Worm (Caenorhabditis elegans) whole organism, L3 larva: ENCODE measurements around the gene col-96.
A peak's percentile ranks its signal among the peaks of the same experiment; 100 is the strongest.

Source experiments
- R02D3.7 ChIP-seq: fragments of 150-350 bp; optimal IDR thresholded peaks from 2 replicates; lab custom pipeline; 2014; ENCODE audit warnings: missing biosample characterization, missing genetic modification characterization
- ZK546.5 ChIP-seq: sonication (generic microtip); optimal IDR thresholded peaks from 2 replicates; lab custom pipeline; 2017; ENCODE audit warnings: missing biosample characterization, missing genetic modification characterization
- aly-2 ChIP-seq: fragments of 150-350 bp; optimal IDR thresholded peaks from 2 replicates; lab custom pipeline; 2014; ENCODE audit warnings: missing biosample characterization, missing genetic modification characterization
- ama-1 ChIP-seq: fragments of 150-350 bp; optimal IDR thresholded peaks from 2 replicates; lab custom pipeline; 2018
- ceh-16 ChIP-seq: sonication (generic microtip); optimal IDR thresholded peaks from 2 replicates; lab custom pipeline; 2017; ENCODE audit warnings: missing biosample characterization, missing genetic modification characterization
- ceh-28 ChIP-seq: fragments of 150-350 bp; optimal IDR thresholded peaks from 2 replicates; lab custom pipeline; 2014; ENCODE audit warnings: missing biosample characterization, missing genetic modification reagents, missing genetic modification characterization
- ceh-82 ChIP-seq: fragments of 150-350 bp; optimal IDR thresholded peaks from 2 replicates; lab custom pipeline; 2014; ENCODE audit warnings: missing biosample characterization, missing genetic modification characterization
- ceh-9 ChIP-seq: sonication (generic microtip); optimal IDR thresholded peaks from 2 replicates; lab custom pipeline; 2018; ENCODE audit warnings: missing biosample characterization, missing genetic modification characterization
- egl-27 ChIP-seq: sonication (generic microtip); optimal IDR thresholded peaks from 4 replicates; lab custom pipeline; 2017; ENCODE audit warnings: missing biosample characterization, missing genetic modification reagents, missing genetic modification characterization
- egl-5 ChIP-seq: fragments of 150-350 bp; optimal IDR thresholded peaks from 2 replicates; lab custom pipeline; 2017; ENCODE audit warnings: missing biosample characterization, missing genetic modification reagents, missing genetic modification characterization, inconsistent platforms
- elt-2 ChIP-seq: sonication (generic microtip); optimal IDR thresholded peaks from 2 replicates; lab custom pipeline; 2016; ENCODE audit warnings: missing genetic modification reagents, mild to moderate bottlenecking, missing genetic modification characterization, missing compliant biosample characterization
- elt-3 ChIP-seq, 3 experiments: fragments of 150-350 bp in 1 of 3; sonication (generic microtip) in 2 of 3; optimal IDR thresholded peaks; 2 replicates in 2 of 3; 4 replicates in 1 of 3; lab custom pipeline; 2014 to 2017; ENCODE audit warnings: missing biosample characterization in 3 of 3, missing genetic modification characterization in 3 of 3
- fkh-10 ChIP-seq: sonication (generic microtip); optimal IDR thresholded peaks from 2 replicates; lab custom pipeline; 2017; ENCODE audit warnings: missing biosample characterization, missing genetic modification reagents, missing genetic modification characterization
- fkh-2 ChIP-seq: fragments of 150-350 bp; optimal IDR thresholded peaks from 2 replicates; lab custom pipeline; 2014; ENCODE audit warnings: missing biosample characterization, missing genetic modification reagents, missing genetic modification characterization
- fos-1 ChIP-seq: fragments of 150-350 bp; optimal IDR thresholded peaks from 2 replicates; lab custom pipeline; 2014; ENCODE audit warnings: missing biosample characterization, missing genetic modification characterization
- hmg-11 ChIP-seq: sonication (generic microtip); optimal IDR thresholded peaks from 2 replicates; lab custom pipeline; 2016; ENCODE audit warnings: missing genetic modification characterization, missing compliant biosample characterization
- jun-1 ChIP-seq: fragments of 150-350 bp; optimal IDR thresholded peaks from 2 replicates; lab custom pipeline; 2014; ENCODE audit warnings: missing biosample characterization, missing genetic modification reagents, missing genetic modification characterization
- lin-15B ChIP-seq: fragments of 150-350 bp; optimal IDR thresholded peaks from 2 replicates; lab custom pipeline; 2014; ENCODE audit warnings: missing biosample characterization, missing genetic modification characterization
- lin-39 ChIP-seq: fragments of 150-350 bp; optimal IDR thresholded peaks from 2 replicates; lab custom pipeline; 2018; ENCODE audit warnings: missing biosample characterization, missing genetic modification reagents, missing genetic modification characterization
- lsy-12 ChIP-seq: sonication (generic microtip); optimal IDR thresholded peaks from 2 replicates; lab custom pipeline; 2016; ENCODE audit warnings: mild to moderate bottlenecking, missing genetic modification characterization, missing compliant biosample characterization
- mdl-1 ChIP-seq: fragments of 150-350 bp; optimal IDR thresholded peaks from 2 replicates; lab custom pipeline; 2014; ENCODE audit warnings: missing biosample characterization, missing genetic modification characterization
- mml-1 ChIP-seq: fragments of 150-350 bp; sonication (generic microtip); optimal IDR thresholded peaks from 3 replicates; lab custom pipeline; 2014; ENCODE audit warnings: missing biosample characterization, missing genetic modification characterization
- nfya-1 ChIP-seq: sonication (generic microtip); optimal IDR thresholded peaks from 2 replicates; lab custom pipeline; 2017; ENCODE audit warnings: missing genetic modification characterization, mild to moderate bottlenecking, missing compliant biosample characterization, antibody characterized with exemption, moderate library complexity; ENCODE audit not compliant: insufficient read depth
- nhr-11 ChIP-seq: fragments of 150-350 bp; optimal IDR thresholded peaks from 2 replicates; lab custom pipeline; 2014; ENCODE audit warnings: missing biosample characterization, missing genetic modification characterization
- nhr-12 ChIP-seq: fragments of 150-350 bp; optimal IDR thresholded peaks from 2 replicates; lab custom pipeline; 2014; ENCODE audit warnings: missing biosample characterization, missing genetic modification characterization
- nhr-23 ChIP-seq: fragments of 150-350 bp; optimal IDR thresholded peaks from 2 replicates; lab custom pipeline; 2014; ENCODE audit warnings: missing biosample characterization, missing genetic modification reagents, missing genetic modification characterization
- nhr-237 ChIP-seq: fragments of 150-350 bp; optimal IDR thresholded peaks from 2 replicates; lab custom pipeline; 2014; ENCODE audit warnings: missing biosample characterization, missing genetic modification characterization
- nhr-25 ChIP-seq: sonication (generic microtip); optimal IDR thresholded peaks from 2 replicates; lab custom pipeline; 2017; ENCODE audit warnings: missing biosample characterization, missing genetic modification characterization
- nhr-28 ChIP-seq: fragments of 150-350 bp; optimal IDR thresholded peaks from 2 replicates; lab custom pipeline; 2014; ENCODE audit warnings: missing biosample characterization, missing genetic modification characterization
- nhr-43 ChIP-seq: sonication (generic microtip); optimal IDR thresholded peaks from 2 replicates; lab custom pipeline; 2016; ENCODE audit warnings: mild to moderate bottlenecking, missing genetic modification characterization, missing compliant biosample characterization; ENCODE audit not compliant: poor library complexity, severe bottlenecking
- pha-4 ChIP-seq: fragments of 150-350 bp; optimal IDR thresholded peaks from 2 replicates; lab custom pipeline; 2014; ENCODE audit warnings: missing biosample characterization, missing genetic modification reagents, missing genetic modification characterization
- pqm-1 ChIP-seq: fragments of 150-350 bp; optimal IDR thresholded peaks from 2 replicates; lab custom pipeline; 2017; ENCODE audit warnings: missing biosample characterization, missing genetic modification characterization, inconsistent platforms
- sea-2 ChIP-seq: fragments of 150-350 bp; sonication (generic microtip); optimal IDR thresholded peaks from 4 replicates; lab custom pipeline; 2014; ENCODE audit warnings: missing biosample characterization, missing genetic modification reagents, missing genetic modification characterization
- skn-1 ChIP-seq: fragments of 150-350 bp; optimal IDR thresholded peaks from 2 replicates; lab custom pipeline; 2014; ENCODE audit warnings: missing biosample characterization, missing genetic modification characterization
- tbx-2 ChIP-seq: sonication (generic microtip); optimal IDR thresholded peaks from 2 replicates; lab custom pipeline; 2016; ENCODE audit warnings: mild to moderate bottlenecking, missing genetic modification characterization, missing compliant biosample characterization
- unc-39 ChIP-seq: sonication (generic microtip); optimal IDR thresholded peaks from 4 replicates; lab custom pipeline; 2017; ENCODE audit warnings: missing biosample characterization, missing genetic modification characterization
- unc-62 ChIP-seq: fragments of 150-350 bp; sonication (generic microtip); optimal IDR thresholded peaks from 4 replicates; lab custom pipeline; 2014; ENCODE audit warnings: missing biosample characterization, missing genetic modification reagents, missing genetic modification characterization
- ztf-4 ChIP-seq: fragments of 150-350 bp; optimal IDR thresholded peaks from 2 replicates; lab custom pipeline; 2014; ENCODE audit warnings: missing biosample characterization, missing genetic modification characterization

Gene col-96

DNA sequence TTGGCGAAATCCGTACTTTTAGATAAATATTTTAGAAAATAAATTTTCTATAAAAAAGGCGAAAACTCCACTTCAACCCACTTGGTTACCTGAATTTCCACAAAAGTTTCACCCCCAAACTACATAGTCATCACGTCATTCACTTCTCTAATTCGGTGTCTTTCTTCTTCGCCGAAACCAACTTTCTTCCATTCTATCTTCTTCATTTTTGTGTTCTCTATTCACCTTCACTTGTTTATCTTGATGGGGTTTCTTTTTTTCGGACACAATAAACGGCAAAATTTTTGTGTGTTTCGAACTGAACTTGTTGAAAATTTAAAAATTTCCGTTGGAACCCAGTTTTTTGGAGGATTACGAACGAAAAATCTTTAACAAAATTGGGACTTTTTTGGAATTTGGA lies 39.7 kb downstream of the col-96 start:
- no peak for TF ChIP-seq fkh-2 (tag; lab: Kevin White, UChicago)
- no peak for TF ChIP-seq ceh-9 (tag; lab: Kevin White, UChicago)
- no peak for TF ChIP-seq tbx-2 (tag; lab: Kevin White, UChicago)
- no peak for TF ChIP-seq egl-27
- TF ChIP-seq skn-1 (tag; lab: Kevin White, UChicago), result no peak

DNA sequence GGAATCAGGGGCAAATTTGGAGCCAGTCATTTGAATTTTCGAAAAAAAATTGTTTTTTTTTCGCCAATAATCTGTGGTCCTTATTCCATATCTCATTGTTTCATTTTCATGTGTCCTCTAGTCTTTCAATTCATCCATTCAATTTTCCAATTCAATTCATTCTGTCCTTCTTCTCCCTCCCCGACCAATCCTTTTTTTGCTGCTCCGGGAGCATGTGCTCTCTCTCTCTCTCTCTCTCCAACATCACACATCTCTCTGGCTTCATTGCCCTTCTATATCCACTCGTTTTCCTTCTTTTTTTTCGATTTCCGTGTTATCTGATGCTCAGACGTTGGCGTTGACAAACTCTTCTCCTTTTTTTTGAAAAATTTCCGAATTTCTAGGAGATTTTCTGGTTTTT lies 43.2 kb downstream of the col-96 start:
- peak; percentile 48 for TF ChIP-seq nfya-1 (tag; lab: Kevin White, UChicago)
- TF ChIP-seq pqm-1 (tag; lab: Kevin White, UChicago), result no peak
- TF ChIP-seq, all 47 proteins: peak for 1

DNA sequence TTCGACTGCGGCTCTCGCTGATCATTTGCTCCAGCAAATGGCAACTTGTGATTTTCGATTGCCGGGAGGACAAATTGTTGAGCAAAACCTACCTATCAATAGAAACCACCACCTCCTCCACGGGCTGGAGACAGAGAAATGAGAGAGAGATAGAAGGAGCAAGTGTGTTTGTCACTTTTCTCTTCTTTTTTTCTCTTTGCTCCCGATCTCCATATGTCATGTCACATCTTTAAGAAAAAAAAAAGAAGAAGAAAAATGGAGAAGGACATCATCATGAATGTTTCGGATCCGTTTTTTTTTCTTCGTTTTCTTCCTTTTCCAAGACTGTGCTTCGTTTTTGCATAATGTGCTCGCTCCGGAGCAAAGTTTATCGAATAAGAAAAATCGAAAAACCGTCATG lies 45.8 kb downstream of the col-96 start:
- no peak for TF ChIP-seq aly-2 (tag; lab: Kevin White, UChicago)
- TF ChIP-seq nfya-1 (tag; lab: Kevin White, UChicago), result peak; percentile 40
- no peak for TF ChIP-seq egl-5 (tag; lab: Kevin White, UChicago)
- no peak for TF ChIP-seq mdl-1
- TF ChIP-seq pha-4 (tag; lab: Kevin White, UChicago), result peak; percentile 26

DNA sequence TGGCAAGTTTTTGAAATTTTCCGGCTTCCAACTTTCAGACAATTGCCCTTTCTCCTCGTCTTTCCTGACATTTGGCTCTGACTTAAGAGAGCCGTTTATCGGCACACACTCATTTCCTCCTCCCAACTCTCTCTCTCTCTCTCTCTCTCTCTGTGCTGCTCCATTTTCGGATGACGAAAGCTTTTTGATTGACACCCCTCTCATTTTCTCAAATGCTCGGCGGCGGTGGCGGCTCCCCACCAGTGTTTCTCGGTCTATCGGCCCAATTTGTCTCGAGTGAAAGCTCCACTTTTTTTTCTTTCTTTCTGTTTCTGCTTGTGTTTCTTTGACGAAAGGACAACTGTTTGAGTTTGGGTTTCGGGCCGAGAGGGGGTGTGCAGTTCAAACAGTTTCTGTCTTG lies 46.8 kb downstream of the col-96 start:
- TF ChIP-seq fkh-2 (tag; lab: Kevin White, UChicago), result no peak
- TF ChIP-seq lin-39 (tag; lab: Kevin White, UChicago), result peak; percentile 48

DNA sequence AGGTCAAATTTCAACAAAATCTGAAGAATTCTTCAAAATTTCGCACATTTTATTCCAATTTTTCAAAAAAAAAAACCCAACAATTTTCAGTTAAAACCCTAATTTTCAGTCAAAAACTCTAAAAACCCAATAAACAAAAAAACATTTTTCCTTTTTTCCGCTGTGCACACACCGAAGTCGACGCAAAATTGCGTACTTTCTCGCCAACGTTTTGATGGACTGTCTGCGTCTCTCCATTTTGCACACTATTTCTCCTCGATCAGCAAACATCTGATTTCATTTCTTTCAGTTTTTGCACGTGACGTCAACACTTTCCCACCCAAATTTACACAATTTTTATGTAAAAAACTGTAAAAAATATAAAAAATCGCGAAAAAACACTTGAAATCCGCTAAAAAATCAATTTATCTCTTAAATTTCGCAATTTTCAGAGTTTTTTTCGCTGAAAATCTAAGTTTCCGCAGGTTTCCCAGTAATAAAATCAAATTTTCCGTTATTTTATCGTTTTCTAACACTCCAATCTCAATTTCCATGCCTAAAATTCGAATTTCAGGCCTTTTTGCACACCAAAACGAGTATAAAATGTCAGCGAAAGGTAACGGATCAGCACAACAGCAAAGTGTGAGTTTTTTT lies 49.3 kb downstream of the col-96 start, which contains the start of gene crh-1:
TSS of gene crh-1 (plus strand) at position 583 of the 633 bp plus-strand sequence.
- TF ChIP-seq hmg-11 (tag; lab: Kevin White, UChicago) (peak; percentile 73), egl-27 (no peak), elt-2 (tag; lab: Kevin White, UChicago) (peak; percentile 55), nhr-28 (tag; lab: Kevin White, UChicago) (no peak), jun-1 (tag; lab: Kevin White, UChicago) (peak; percentile 2), nhr-43 (tag; lab: Kevin White, UChicago) (peak; percentile 66), fkh-10 (GFP tag; lab: Kevin White, UChicago) (peak; percentile 42), ceh-28 (tag; lab: Kevin White, UChicago) (peak; percentile 30), pha-4 (tag; lab: Kevin White, UChicago) (no peak), elt-3 (tag; optimal IDR thresholded peaks at IDR 0.05; lab: Kevin White, UChicago) (no peak), fos-1 (tag; lab: Kevin White, UChicago) (no peak), skn-1 (tag; lab: Kevin White, UChicago) (peak; percentile 64), nhr-11 (tag; lab: Kevin White, UChicago) (no peak), tbx-2 (tag; lab: Kevin White, UChicago) (no peak), lsy-12 (tag; lab: Kevin White, UChicago) (peak; percentile 44), nhr-23 (tag; lab: Kevin White, UChicago) (peak; percentile 65), ceh-16 (tag; lab: Kevin White, UChicago) (no peak), mml-1 (tag; lab: Kevin White, UChicago) (no peak), R02D3.7 (peak; percentile 18), mdl-1 (peak; percentile 68), sea-2 (peak; percentile 44), nfya-1 (tag; lab: Kevin White, UChicago) (peak; percentile 85), ZK546.5 (tag; lab: Kevin White, UChicago) (no peak), unc-62 (GFP tag; lab: Kevin White, UChicago) (no peak), lin-39 (tag; lab: Kevin White, UChicago) (peak; percentile 39), ztf-4 (no peak), aly-2 (tag; lab: Kevin White, UChicago) (no peak), nhr-12 (tag; lab: Kevin White, UChicago) (no peak), ama-1 (lab: Kevin White, UChicago) (peak; percentile 11), egl-5 (tag; lab: Kevin White, UChicago) (peak; percentile 81), nhr-25 (tag; lab: Kevin White, UChicago) (peak; percentile 60), unc-39 (tag; lab: Kevin White, UChicago) (no peak), ceh-82 (peak; percentile 44), nhr-237 (tag; lab: Kevin White, UChicago) (no peak), lin-15B (tag; lab: Kevin White, UChicago) (peak; percentile 72)
